Worm (Caenorhabditis elegans) whole organism, midembryonic: ENCODE data around the gene F15H10.7.

ENCODE experiments used
- T22C8.4 ChIP-seq: fragments of 200-800 bp; sonication (Bioruptor generic); IDR thresholded peaks from 2 replicates; pipeline ENCODE4 v1.3.6; 2022; ENCODE audit warnings: missing genetic modification characterization, missing compliant biosample characterization
- cog-1 ChIP-seq: sonication (generic microtip); optimal IDR thresholded peaks from 2 replicates; lab custom pipeline; 2016; ENCODE audit warnings: missing genetic modification characterization, missing compliant biosample characterization
- flt-1 ChIP-seq: fragments of 200-800 bp; sonication (Bioruptor generic); IDR thresholded peaks from 2 replicates; pipeline ENCODE4 v1.3.6; 2022; ENCODE audit warnings: missing genetic modification characterization, missing compliant biosample characterization
- klf-2 ChIP-seq: fragments of 200-800 bp; sonication (Bioruptor generic); conservative IDR thresholded peaks from 2 replicates; pipeline ENCODE4 v1.3.6; 2022; ENCODE audit warnings: missing genetic modification reagents, missing genetic modification characterization, missing compliant biosample characterization
- med-1 ChIP-seq: sonication (generic microtip); optimal IDR thresholded peaks from 2 replicates; lab custom pipeline; 2017; ENCODE audit warnings: missing genetic modification characterization, mild to moderate bottlenecking, missing compliant biosample characterization, antibody characterized with exemption, missing genetic modification reagents; ENCODE audit not compliant: insufficient read depth
- ref-1 ChIP-seq: fragments of 200-800 bp; sonication (Bioruptor generic); conservative IDR thresholded peaks from 2 replicates; pipeline ENCODE4 v1.3.6; 2022; ENCODE audit warnings: missing genetic modification reagents, missing genetic modification characterization, missing compliant biosample characterization
- tab-1 ChIP-seq: fragments of 200-800 bp; sonication (Bioruptor generic); IDR thresholded peaks from 2 replicates; pipeline ENCODE4 v1.3.6; 2022; ENCODE audit warnings: missing genetic modification characterization, missing compliant biosample characterization
- ztf-23 ChIP-seq: fragments of 200-800 bp; sonication (Bioruptor generic); IDR thresholded peaks from 2 replicates; pipeline ENCODE4 v1.3.6; 2022; ENCODE audit warnings: missing genetic modification reagents, missing genetic modification characterization, missing compliant biosample characterization
- ztf-29 ChIP-seq: fragments of 200-800 bp; sonication (Bioruptor generic); IDR thresholded peaks from 2 replicates; pipeline ENCODE4 v1.3.6; 2022; ENCODE audit warnings: missing genetic modification reagents, missing genetic modification characterization, missing compliant biosample characterization

Gene F15H10.7

DNA sequence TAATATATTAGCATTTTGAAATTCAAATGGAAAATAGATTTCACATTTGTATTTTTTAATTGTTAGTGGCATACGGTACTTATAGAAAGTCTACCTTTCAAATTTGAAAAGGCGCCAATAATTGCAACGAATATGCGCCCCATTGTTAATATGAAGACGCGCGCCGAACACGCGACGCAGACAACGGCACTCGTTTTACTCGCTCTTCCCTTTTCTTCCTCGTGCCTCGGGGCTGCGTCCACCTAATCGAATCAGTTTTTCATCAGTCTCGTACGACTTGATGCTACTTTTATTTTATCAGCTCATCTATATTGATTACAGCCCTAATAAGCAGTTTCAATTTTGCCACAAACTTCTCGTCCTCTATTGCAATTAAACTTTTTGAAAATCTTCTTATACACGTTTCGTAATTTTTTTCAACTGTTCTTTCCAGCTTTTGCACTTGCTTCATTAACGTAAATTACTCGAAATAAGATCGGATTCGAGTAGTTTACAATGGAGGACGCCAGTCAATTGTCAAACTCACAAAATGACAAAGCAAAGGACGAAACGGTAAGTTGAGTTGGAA, 44.3 kb downstream of the F15H10.7 start, which contains the start of gene cash-1:
Gene cash-1, plus strand, starts transcription at position 432 of the 568 bp plus-strand sequence.
- 0 out of 2 replicates have a peak, but pooled peaks have one; percentile 18 for TF ChIP-seq ztf-23
- TF ChIP-seq ztf-29 (GFP tag; lab: Robert Waterston, UW) = no peak
- TF ChIP-seq ref-1 = no peak
- TF ChIP-seq klf-2 (GFP tag; lab: Robert Waterston, UW) = no peak
- TF ChIP-seq tab-1 (GFP tag; lab: Robert Waterston, UW) = no peak

DNA sequence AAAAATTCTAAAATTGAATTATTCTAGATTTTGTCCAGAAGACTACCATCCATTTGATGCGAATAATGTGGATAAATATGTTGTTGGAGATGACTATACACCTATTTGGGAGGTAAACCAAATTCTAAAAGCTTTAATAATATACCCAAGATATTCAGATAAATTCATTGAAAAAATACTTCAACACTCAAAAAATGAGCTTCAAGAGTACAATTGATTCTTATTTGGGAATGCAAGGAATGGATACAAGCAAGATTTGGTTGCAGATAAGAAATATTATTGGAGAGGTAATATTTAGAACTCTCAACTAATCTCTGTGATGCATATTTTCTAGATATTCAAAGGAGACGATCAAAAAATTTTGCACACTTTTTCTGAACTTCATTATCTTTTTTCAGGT, 46.0 kb downstream of the F15H10.7 start:
- TF ChIP-seq ztf-29 (GFP tag; lab: Robert Waterston, UW) (no peak), klf-2 (GFP tag; lab: Robert Waterston, UW) (no peak), cog-1 (tag; lab: Kevin White, UChicago) (no peak), ztf-23 (no peak), tab-1 (GFP tag; lab: Robert Waterston, UW) (no peak), ref-1 (no peak), flt-1 (GFP tag; lab: Robert Waterston, UW) (no peak), med-1 (GFP tag; lab: Kevin White, UChicago) (no peak), T22C8.4 (GFP tag; lab: Robert Waterston, UW) (no peak)

DNA sequence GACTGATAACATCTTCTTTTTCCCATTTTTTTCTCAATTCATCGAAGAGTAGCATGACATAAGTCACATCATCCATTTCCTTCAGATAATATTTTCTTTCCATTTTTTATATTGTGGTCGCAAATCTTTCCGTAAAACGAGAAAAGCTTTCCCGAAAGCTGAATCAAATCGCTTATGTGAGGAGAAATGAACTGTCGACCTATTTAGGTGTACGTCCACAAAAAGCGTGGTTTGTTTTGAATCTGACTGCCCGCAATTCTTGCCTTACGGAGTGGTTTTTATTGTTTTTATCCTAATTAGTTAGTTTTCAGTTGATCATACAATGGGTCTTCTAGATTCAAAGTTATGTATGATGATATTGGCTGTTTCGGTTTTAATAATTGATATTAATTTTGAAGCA, 48.0 kb downstream of the F15H10.7 start, which contains the start of gene ttll-15:
Gene ttll-15, plus strand, starts transcription at position 301 of the 400 bp plus-strand sequence.
- no peak for TF ChIP-seq ref-1
- TF ChIP-seq ztf-29 (GFP tag; lab: Robert Waterston, UW) = no peak
- no peak for TF ChIP-seq klf-2 (GFP tag; lab: Robert Waterston, UW)
- TF ChIP-seq flt-1 (GFP tag; lab: Robert Waterston, UW) = no peak
- no peak for TF ChIP-seq T22C8.4 (GFP tag; lab: Robert Waterston, UW)
- TF ChIP-seq ztf-23 = no peak

DNA sequence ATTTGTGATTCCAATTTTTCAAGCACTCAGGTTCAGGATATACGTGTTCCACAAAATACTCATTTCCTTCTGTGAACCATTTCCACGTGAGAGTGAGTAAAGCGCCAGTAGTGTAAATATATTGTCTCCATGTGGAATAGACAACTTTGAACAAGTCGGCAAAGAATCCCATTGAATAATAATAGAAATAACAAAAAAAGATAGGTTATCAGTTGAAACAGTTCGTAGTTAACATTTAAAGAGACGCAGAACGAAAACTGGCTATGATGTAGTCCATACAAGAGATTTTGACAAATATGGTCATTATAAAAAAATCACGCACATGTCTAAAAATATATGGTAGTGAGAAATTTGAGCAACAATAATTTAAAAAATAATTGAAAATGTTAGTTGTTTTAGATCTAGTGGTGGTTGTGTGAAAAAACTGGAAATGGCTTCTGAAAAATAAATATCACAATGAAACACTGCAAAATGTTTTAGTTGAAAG, 48.7 kb downstream of the F15H10.7 start, which contains the start of gene ceeh-2:
Gene ceeh-2, minus strand, starts transcription at position 437 of the 487 bp plus-strand sequence.
- TF ChIP-seq ztf-23 (no peak), ztf-29 (GFP tag; lab: Robert Waterston, UW) (no peak), med-1 (GFP tag; lab: Kevin White, UChicago) (no peak), flt-1 (GFP tag; lab: Robert Waterston, UW) (no peak)

DNA sequence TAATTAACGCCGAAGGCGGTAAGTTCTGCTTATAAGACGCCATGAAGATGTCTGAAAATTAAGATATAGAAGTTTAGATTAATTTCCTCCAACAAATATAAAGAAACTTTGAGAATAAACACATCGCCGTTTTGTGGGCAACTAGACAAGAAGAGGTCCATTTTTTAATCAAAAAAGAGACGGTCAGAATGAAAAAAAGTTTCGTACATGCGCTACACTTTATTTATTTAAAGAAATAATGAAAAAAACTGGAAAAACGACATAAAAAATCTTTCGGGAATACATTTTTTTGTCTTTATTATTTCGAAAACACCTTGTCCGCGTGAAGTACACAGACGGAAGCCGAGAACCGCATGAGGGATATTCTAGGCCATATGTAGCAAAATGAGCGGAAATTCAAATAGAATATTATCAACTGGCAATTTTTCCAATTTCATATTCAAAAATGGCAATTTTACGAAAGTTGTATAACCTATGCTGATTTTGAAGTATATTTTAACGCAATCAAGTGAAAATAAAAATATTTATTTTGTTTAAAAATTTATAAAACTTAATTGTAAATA, 50.4 kb downstream of the F15H10.7 start, which contains the start of gene sluh-7:
Gene sluh-7, minus strand, starts transcription at position 51 of the 563 bp plus-strand sequence.
- TF ChIP-seq T22C8.4 (GFP tag; lab: Robert Waterston, UW) (no peak; the same call in 1 of the 2 replicates), tab-1 (GFP tag; lab: Robert Waterston, UW) (no peak), ztf-29 (GFP tag; lab: Robert Waterston, UW) (peak; percentile 70; the same call in 1 of the 2 replicates), klf-2 (GFP tag; lab: Robert Waterston, UW) (0 out of 2 replicates have a peak, but pooled peaks have one; percentile 31), med-1 (GFP tag; lab: Kevin White, UChicago) (no peak), ztf-23 (peak; percentile 75), ref-1 (no peak), cog-1 (tag; lab: Kevin White, UChicago) (peak; percentile 46), flt-1 (GFP tag; lab: Robert Waterston, UW) (peak; percentile 79)
